Fruit fly (Drosophila melanogaster) ovary, adult (tissue): ENCODE results near the gene Cpr72Ea.

Experiments
- CG17801 ChIP-seq: fragments of 200-800 bp; optimal IDR thresholded peaks from 2 replicates; lab custom pipeline; 2019; ENCODE audit warnings: missing biosample characterization, mild to moderate bottlenecking, missing genetic modification characterization, moderate library complexity; ENCODE audit not compliant: partially characterized antibody

Cpr72Ea gene

dm6 chr3L:16362119-16362653 is at the start of gene Cpr72Ea:
TSS of gene Cpr72Ea (plus strand) at chr3L:16362603.
- no peak for TF ChIP-seq CG17801 (GFP tag; lab: Kevin White, UChicago)

dm6 chr3L:16313985-16314384 is 48.4 kb upstream of the Cpr72Ea start, which contains the start of gene CG13062:
TSS of gene CG13062 (plus strand) at chr3L:16314285.
- no peak for TF ChIP-seq CG17801 (GFP tag; lab: Kevin White, UChicago)

- no peak for TF ChIP-seq CG17801 (GFP tag; lab: Kevin White, UChicago)
These were observed 44.7 kb upstream of the Cpr72Ea start, which contains the start of gene Nplp3 for dm6 chr3L:16317724-16318123. TSS of gene Nplp3 (plus strand) at chr3L:16318024.

dm6 chr3L:16319399-16319906 is 43.0 kb upstream of the Cpr72Ea start, which contains the start of the genes CG13041 and CG13060:
TSS of gene CG13041 (minus strand) at chr3L:16319526.
TSS of gene CG13060 (plus strand) at chr3L:16319856.
- TF ChIP-seq CG17801 (GFP tag; lab: Kevin White, UChicago): no peak

- no peak for TF ChIP-seq CG17801 (GFP tag; lab: Kevin White, UChicago)
These were observed 41.2 kb upstream of the Cpr72Ea start, which contains the start of gene CG42718 for dm6 chr3L:16321172-16321571. TSS of gene CG42718 (minus strand) at chr3L:16321272.

- TF ChIP-seq CG17801 (GFP tag; lab: Kevin White, UChicago): no peak
These were observed 39.0 kb upstream of the Cpr72Ea start, which contains the start of gene CG13059 for dm6 chr3L:16323372-16323771. TSS of gene CG13059 (plus strand) at chr3L:16323672.

- TF ChIP-seq CG17801 (GFP tag; lab: Kevin White, UChicago): no peak
These were observed 35.7 kb upstream of the Cpr72Ea start, which contains the start of the genes CG13040 and CG13039 for dm6 chr3L:16326657-16327056. TSS of gene CG13040 (minus strand) at chr3L:16326757. TSS of gene CG13039 (minus strand) at chr3L:16326762.

- TF ChIP-seq CG17801 (GFP tag; lab: Kevin White, UChicago): no peak
These were observed 34.6 kb upstream of the Cpr72Ea start, which contains the start of gene CG13038 for dm6 chr3L:16327776-16328175. TSS of gene CG13038 (minus strand) at chr3L:16327893.

dm6 chr3L:16328207-16328891 is 34.1 kb upstream of the Cpr72Ea start, which contains the start of gene CG13058:
TSS of gene CG13058 (plus strand) at chr3L:16328841.
- no peak for TF ChIP-seq CG17801 (GFP tag; lab: Kevin White, UChicago)

- no peak for TF ChIP-seq CG17801 (GFP tag; lab: Kevin White, UChicago)
These were observed 32.9 kb upstream of the Cpr72Ea start, which contains the start of gene CG33061 for dm6 chr3L:16329495-16329894. TSS of gene CG33061 (plus strand) at chr3L:16329795.

- no peak for TF ChIP-seq CG17801 (GFP tag; lab: Kevin White, UChicago)
These were observed 31.7 kb upstream of the Cpr72Ea start, which contains the start of gene CG33060 for dm6 chr3L:16330740-16331139. TSS of gene CG33060 (plus strand) at chr3L:16331040.

dm6 chr3L:16331633-16332032 is 30.8 kb upstream of the Cpr72Ea start, which contains the start of gene retinin:
TSS of gene retinin (plus strand) at chr3L:16331933.
- no peak for TF ChIP-seq CG17801 (GFP tag; lab: Kevin White, UChicago)

- TF ChIP-seq CG17801 (GFP tag; lab: Kevin White, UChicago): no peak
These were observed 29.4 kb upstream of the Cpr72Ea start, which contains the start of gene CG13056 for dm6 chr3L:16333013-16333412. TSS of gene CG13056 (plus strand) at chr3L:16333313.

dm6 chr3L:16334876-16335275 is 27.5 kb upstream of the Cpr72Ea start:
- TF ChIP-seq CG17801 (GFP tag; lab: Kevin White, UChicago): no peak

dm6 chr3L:16337739-16338138 is 24.7 kb upstream of the Cpr72Ea start:
- no peak for TF ChIP-seq CG17801 (GFP tag; lab: Kevin White, UChicago)
